Worm (Caenorhabditis elegans): ENCODE data around the gene B0336.12.
A peak's percentile ranks its signal among the peaks of the same experiment; 100 is the strongest.

B0336.12 gene

DNA sequence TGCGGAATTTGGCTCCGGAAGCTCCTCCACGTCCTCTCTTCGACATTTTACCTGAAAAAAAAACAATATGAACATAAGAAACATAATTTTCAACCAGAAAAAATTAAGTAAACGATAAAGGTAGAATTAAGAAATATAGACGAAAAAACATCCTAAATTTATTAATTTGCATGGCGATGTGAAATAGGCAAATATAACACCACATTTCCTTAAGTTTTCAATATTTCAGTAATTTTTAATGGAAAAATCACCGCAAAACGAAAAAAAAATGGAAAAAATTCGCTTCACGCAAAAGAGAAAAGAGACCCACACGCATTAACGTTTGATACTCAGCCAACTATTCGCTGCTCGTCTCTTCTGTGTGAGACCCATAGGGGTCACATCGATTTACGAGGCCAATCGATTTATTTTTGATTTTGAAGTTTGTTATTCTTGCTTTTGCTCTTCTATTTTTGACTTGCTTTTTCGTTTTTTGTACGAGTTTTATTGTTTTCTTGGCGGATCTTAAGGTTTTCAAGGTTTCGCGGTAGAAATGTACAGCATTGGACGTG lies 3.8 kb downstream of the B0336.12 start, which contains the start of gene rpl-23:
Gene rpl-23, minus strand, starts transcription at position 51 of the 551 bp plus-strand sequence.
- no peak for TF ChIP-seq Y22D7AL.16 (tag; optimal IDR thresholded peaks at IDR 0.05)
- no peak for TF ChIP-seq ceh-45 (GFP tag; IDR thresholded peaks at IDR 0.05)
- no peak for TF ChIP-seq C38D4.7 (GFP tag; optimal IDR thresholded peaks at IDR 0.05)
- no peak for TF ChIP-seq ref-2 (tag; optimal IDR thresholded peaks at IDR 0.05)
- TF ChIP-seq ets-4 (tag; optimal IDR thresholded peaks at IDR 0.05) = peak; percentile 40
- TF ChIP-seq ztf-16 (tag; optimal IDR thresholded peaks at IDR 0.05) = no peak
- TF ChIP-seq sox-4 (tag; optimal IDR thresholded peaks at IDR 0.05) = no peak
- peak; percentile 5 for TF ChIP-seq rnt-1 (tag; optimal IDR thresholded peaks at IDR 0.05)
- no peak for TF ChIP-seq mec-3 (tag; optimal IDR thresholded peaks at IDR 0.05; ENCODE audit: borderline replicate concordance)
- no peak for TF ChIP-seq unc-86 (tag; optimal IDR thresholded peaks at IDR 0.05)
- no peak for TF ChIP-seq C08G9.2 (tag; optimal IDR thresholded peaks at IDR 0.05)
- TF ChIP-seq zip-5 (tag; optimal IDR thresholded peaks at IDR 0.05) = no peak
- TF ChIP-seq che-1 (tag; optimal IDR thresholded peaks at IDR 0.05) = no peak
- no peak for TF ChIP-seq pqm-1 (tag; optimal IDR thresholded peaks at IDR 0.05)
- TF ChIP-seq hlh-6 (tag; optimal IDR thresholded peaks at IDR 0.05) = no peak
- TF ChIP-seq dmd-4 (tag; optimal IDR thresholded peaks at IDR 0.05; ENCODE audit: borderline replicate concordance) = no peak
- TF ChIP-seq tbx-7 (tag; optimal IDR thresholded peaks at IDR 0.05) = no peak
- peak; percentile 87 for TF ChIP-seq nfya-1 (tag; optimal IDR thresholded peaks at IDR 0.05)
- peak; percentile 60 for TF ChIP-seq ceh-18 (tag; optimal IDR thresholded peaks at IDR 0.05)
- no peak for TF ChIP-seq ttx-3 (tag; optimal IDR thresholded peaks at IDR 0.05)
- TF ChIP-seq npax-4 (tag; optimal IDR thresholded peaks at IDR 0.05) = no peak
- no peak for TF ChIP-seq ceh-6 (GFP tag; optimal IDR thresholded peaks at IDR 0.05)
- no peak for TF ChIP-seq pha-4 (tag; optimal IDR thresholded peaks at IDR 0.05)
- TF ChIP-seq pag-3 (tag; optimal IDR thresholded peaks at IDR 0.05; ENCODE audit: borderline replicate concordance) = no peak
- TF ChIP-seq fkh-10 (GFP tag; optimal IDR thresholded peaks at IDR 0.05) = no peak
- no peak for TF ChIP-seq syd-9 (tag; optimal IDR thresholded peaks at IDR 0.05)
- TF ChIP-seq pros-1 (tag; optimal IDR thresholded peaks at IDR 0.05) = peak; percentile 11
- no peak for TF ChIP-seq lin-11 (tag; optimal IDR thresholded peaks at IDR 0.05)
- TF ChIP-seq gmeb-2 (tag; optimal IDR thresholded peaks at IDR 0.05) = no peak
- TF ChIP-seq ceh-9 (tag; optimal IDR thresholded peaks at IDR 0.05) = no peak
- TF ChIP-seq unc-3 (GFP tag; conservative IDR thresholded peaks at IDR 0.05) = no peak
- no peak for TF ChIP-seq unc-3 (tag; optimal IDR thresholded peaks at IDR 0.05)
- no peak for TF ChIP-seq eyg-1 (tag; optimal IDR thresholded peaks at IDR 0.05)
- no peak for TF ChIP-seq ceh-2 (tag; optimal IDR thresholded peaks at IDR 0.05)
- TF ChIP-seq fax-1 (tag; optimal IDR thresholded peaks at IDR 0.05) = no peak
- TF ChIP-seq hlh-13 (GFP tag; optimal IDR thresholded peaks at IDR 0.05) = no peak
- TF ChIP-seq nhr-232 (tag; optimal IDR thresholded peaks at IDR 0.05) = no peak
- TF ChIP-seq ceh-19 (GFP tag; optimal IDR thresholded peaks at IDR 0.05) = no peak
- no peak for TF ChIP-seq lim-6 (tag; optimal IDR thresholded peaks at IDR 0.05)
- no peak for TF ChIP-seq sox-2 (GFP tag; IDR thresholded peaks at IDR 0.05)
- peak; percentile 46 for TF ChIP-seq ceh-34 (tag; optimal IDR thresholded peaks at IDR 0.05)
- TF ChIP-seq T23F11.4 (GFP tag; optimal IDR thresholded peaks at IDR 0.05) = no peak
- peak; percentile 47 for TF ChIP-seq K09A11.1 (tag; optimal IDR thresholded peaks at IDR 0.05; ENCODE audit: insufficient read depth)
- TF ChIP-seq elt-4 (tag; optimal IDR thresholded peaks at IDR 0.05) = no peak
- no peak for TF ChIP-seq nhr-11 (tag; optimal IDR thresholded peaks at IDR 0.05)
- no peak for TF ChIP-seq ahr-1 (tag; optimal IDR thresholded peaks at IDR 0.05)
- no peak for TF ChIP-seq hlh-8 (tag; optimal IDR thresholded peaks at IDR 0.05)
- peak; percentile 85 for TF ChIP-seq ceh-31 (tag; optimal IDR thresholded peaks at IDR 0.05)
- TF ChIP-seq madf-2 (tag; optimal IDR thresholded peaks at IDR 0.05) = no peak
- no peak for TF ChIP-seq pax-1 (tag; optimal IDR thresholded peaks at IDR 0.05)
- TF ChIP-seq hlh-15 (tag; optimal IDR thresholded peaks at IDR 0.05) = no peak
- TF ChIP-seq ceh-14 (tag; optimal IDR thresholded peaks at IDR 0.05) = no peak
- no peak for TF ChIP-seq pha-2 (tag; optimal IDR thresholded peaks at IDR 0.05)
- no peak for TF ChIP-seq odd-2 (tag; optimal IDR thresholded peaks at IDR 0.05)
